Fruit fly (Drosophila melanogaster) whole organism, prepupa: ENCODE results near the gene CG42673.

ENCODE experiments used
- Blimp-1 ChIP-seq: fragments of 200-800 bp; sonication (Bioruptor generic); optimal IDR thresholded peaks from 3 replicates; lab custom pipeline; 2017; ENCODE audit warnings: missing biosample characterization, missing genetic modification characterization, mild to moderate bottlenecking, moderate library complexity, missing genetic modification reagents
- CG10669 ChIP-seq: fragments of 200-800 bp; sonication (Bioruptor generic); optimal IDR thresholded peaks from 3 replicates; lab custom pipeline; 2018; ENCODE audit warnings: missing biosample characterization, mild to moderate bottlenecking, missing genetic modification characterization, moderate library complexity
- CG11294 ChIP-seq: fragments of 200-800 bp; sonication (Bioruptor generic); IDR thresholded peaks from 2 replicates; pipeline ENCODE4 v1.3.6; 2022; ENCODE audit warnings: missing biosample characterization, missing genetic modification characterization
- CG11902 ChIP-seq: fragments of 200-800 bp; sonication (Bioruptor generic); optimal IDR thresholded peaks from 3 replicates; lab custom pipeline; 2016; ENCODE audit warnings: missing biosample characterization, missing genetic modification characterization
- CG1621 ChIP-seq: fragments of 200-800 bp; sonication (Bioruptor generic); optimal IDR thresholded peaks from 3 replicates; lab custom pipeline; 2018; ENCODE audit warnings: missing biosample characterization, mild to moderate bottlenecking, missing genetic modification characterization
- CG16779 ChIP-seq: fragments of 200-800 bp; sonication (Bioruptor generic); optimal IDR thresholded peaks from 3 replicates; lab custom pipeline; 2017; ENCODE audit warnings: missing biosample characterization, mild to moderate bottlenecking, missing genetic modification characterization
- CG3032 ChIP-seq: fragments of 200-800 bp; optimal IDR thresholded peaks from 2 replicates; lab custom pipeline; 2019; ENCODE audit warnings: missing biosample characterization, mild to moderate bottlenecking, missing genetic modification characterization, moderate library complexity
- CG31627 ChIP-seq: fragments of 200-800 bp; sonication (Bioruptor generic); optimal IDR thresholded peaks from 3 replicates; lab custom pipeline; 2016; ENCODE audit warnings: missing biosample characterization, missing genetic modification characterization
- CG32006 ChIP-seq: fragments of 200-800 bp; sonication (Bioruptor generic); optimal IDR thresholded peaks from 3 replicates; lab custom pipeline; 2017; ENCODE audit warnings: missing biosample characterization, mild to moderate bottlenecking, missing genetic modification characterization
- CG34406 ChIP-seq: fragments of 200-800 bp; sonication (Bioruptor generic); optimal IDR thresholded peaks from 3 replicates; lab custom pipeline; 2016; ENCODE audit warnings: missing biosample characterization, missing genetic modification characterization
- CG3919 ChIP-seq: fragments of 200-800 bp; sonication (Bioruptor generic); optimal IDR thresholded peaks from 3 replicates; lab custom pipeline; 2016; ENCODE audit warnings: missing biosample characterization, missing genetic modification characterization
- CG4318 ChIP-seq: fragments of 200-800 bp; sonication (Bioruptor generic); optimal IDR thresholded peaks from 3 replicates; lab custom pipeline; 2017; ENCODE audit warnings: missing biosample characterization, mild to moderate bottlenecking, missing genetic modification characterization
- CG6163 ChIP-seq: fragments of 200-800 bp; sonication (Bioruptor generic); IDR thresholded peaks from 3 replicates; pipeline ENCODE4 v1.3.6; 2022; ENCODE audit warnings: missing biosample characterization, missing genetic modification characterization
- CG6276 ChIP-seq: fragments of 200-800 bp; sonication (Bioruptor generic); optimal IDR thresholded peaks from 2 replicates; lab custom pipeline; 2017; ENCODE audit warnings: missing biosample characterization, mild to moderate bottlenecking, missing genetic modification characterization
- CG6808 ChIP-seq: fragments of 200-800 bp; sonication (Bioruptor generic); optimal IDR thresholded peaks from 3 replicates; lab custom pipeline; 2017; ENCODE audit warnings: missing biosample characterization, missing genetic modification characterization, mild to moderate bottlenecking, moderate library complexity, missing genetic modification reagents
- CG6854 ChIP-seq: fragments of 200-800 bp; sonication (Bioruptor generic); optimal IDR thresholded peaks from 2 replicates; lab custom pipeline; 2017; ENCODE audit warnings: missing biosample characterization, mild to moderate bottlenecking, missing genetic modification characterization
- CG8319 ChIP-seq: fragments of 200-800 bp; sonication (Bioruptor generic); optimal IDR thresholded peaks from 3 replicates; lab custom pipeline; 2016; ENCODE audit warnings: missing biosample characterization, missing genetic modification characterization
- CG8632 ChIP-seq: fragments of 200-800 bp; sonication (Bioruptor generic); optimal IDR thresholded peaks from 3 replicates; lab custom pipeline; 2016; ENCODE audit warnings: missing biosample characterization, missing genetic modification characterization
- CG9139 ChIP-seq: fragments of 200-800 bp; sonication (Bioruptor generic); optimal IDR thresholded peaks from 3 replicates; lab custom pipeline; 2017; ENCODE audit warnings: missing biosample characterization, mild to moderate bottlenecking, missing genetic modification characterization
- Eip75B ChIP-seq: fragments of 200-800 bp; sonication (Bioruptor generic); optimal IDR thresholded peaks from 3 replicates; lab custom pipeline; 2016; ENCODE audit warnings: missing biosample characterization, missing genetic modification characterization
- Eip78C ChIP-seq: fragments of 200-800 bp; sonication (Bioruptor generic); peaks from one replicate; lab custom pipeline; 2016; ENCODE audit warnings: missing biosample characterization, missing genetic modification characterization
- Ets96B ChIP-seq: fragments of 200-800 bp; optimal IDR thresholded peaks from 2 replicates; lab custom pipeline; 2019; ENCODE audit warnings: missing biosample characterization, mild to moderate bottlenecking, missing genetic modification characterization, moderate library complexity
- Gug ChIP-seq: fragments of 200-800 bp; sonication (Bioruptor generic); IDR thresholded peaks from 2 replicates; pipeline ENCODE4 v1.3.6; 2022; ENCODE audit warnings: missing biosample characterization, missing genetic modification characterization
- Hr38 ChIP-seq: sonication (Bioruptor generic); optimal IDR thresholded peaks from 2 replicates; lab custom pipeline; 2016; ENCODE audit warnings: missing biosample characterization, missing genetic modification characterization
- Hr4 ChIP-seq: fragments of 200-800 bp; sonication (Bioruptor generic); optimal IDR thresholded peaks from 3 replicates; lab custom pipeline; 2016; ENCODE audit warnings: missing biosample characterization, missing genetic modification characterization
- Lpt ChIP-seq: fragments of 200-800 bp; sonication (Bioruptor generic); optimal IDR thresholded peaks from 3 replicates; lab custom pipeline; 2016; ENCODE audit warnings: missing biosample characterization, missing genetic modification characterization
- Sox102F ChIP-seq: fragments of 200-800 bp; sonication (Bioruptor generic); optimal IDR thresholded peaks from 2 replicates; lab custom pipeline; 2016; ENCODE audit warnings: missing biosample characterization, mild to moderate bottlenecking, missing genetic modification characterization
- Sox15 ChIP-seq: fragments of 200-800 bp; sonication (Bioruptor generic); optimal IDR thresholded peaks from 3 replicates; lab custom pipeline; 2016; ENCODE audit warnings: missing biosample characterization, missing genetic modification characterization
- achi ChIP-seq: fragments of 200-800 bp; sonication (Bioruptor generic); optimal IDR thresholded peaks from 3 replicates; lab custom pipeline; 2016; ENCODE audit warnings: missing biosample characterization, missing genetic modification characterization
- acj6 ChIP-seq: fragments of 200-800 bp; sonication (Bioruptor generic); optimal IDR thresholded peaks from 3 replicates; lab custom pipeline; 2016; ENCODE audit warnings: missing biosample characterization, missing genetic modification characterization
- dac ChIP-seq: fragments of 200-800 bp; sonication (Bioruptor generic); optimal IDR thresholded peaks from 2 replicates; lab custom pipeline; 2017; ENCODE audit warnings: missing biosample characterization, mild to moderate bottlenecking, missing genetic modification characterization
- dsx ChIP-seq: fragments of 200-800 bp; optimal IDR thresholded peaks from 3 replicates; lab custom pipeline; 2019; ENCODE audit warnings: missing biosample characterization, mild to moderate bottlenecking, missing genetic modification characterization, moderate library complexity; ENCODE audit not compliant: poor library complexity, severe bottlenecking
- esn ChIP-seq: fragments of 200-800 bp; sonication (Bioruptor generic); optimal IDR thresholded peaks from 2 replicates; lab custom pipeline; 2016; ENCODE audit warnings: missing biosample characterization, mild to moderate bottlenecking, missing genetic modification characterization, moderate library complexity
- fd59A ChIP-seq: fragments of 200-800 bp; sonication (Bioruptor generic); optimal IDR thresholded peaks from 2 replicates; lab custom pipeline; 2017; ENCODE audit warnings: missing biosample characterization, mild to moderate bottlenecking, missing genetic modification characterization, missing genetic modification reagents
- fd85E ChIP-seq: fragments of 200-800 bp; sonication (Bioruptor generic); optimal IDR thresholded peaks from 3 replicates; lab custom pipeline; 2016; ENCODE audit warnings: missing biosample characterization, missing genetic modification characterization
- fkh ChIP-seq: fragments of 200-800 bp; sonication (Bioruptor generic); optimal IDR thresholded peaks from 3 replicates; lab custom pipeline; 2017; ENCODE audit warnings: missing biosample characterization, mild to moderate bottlenecking, missing genetic modification characterization, moderate library complexity
- net ChIP-seq: fragments of 200-800 bp; sonication (Bioruptor generic); optimal IDR thresholded peaks from 3 replicates; lab custom pipeline; 2016; ENCODE audit warnings: missing biosample characterization, missing genetic modification characterization
- pdm3 ChIP-seq: fragments of 200-800 bp; sonication (Bioruptor generic); optimal IDR thresholded peaks from 3 replicates; lab custom pipeline; 2016; ENCODE audit warnings: missing biosample characterization, missing genetic modification characterization
- ss ChIP-seq, 2 experiments: fragments of 200-800 bp; sonication (Bioruptor generic); optimal IDR thresholded peaks; 2 replicates in 1 of 2; 3 replicates in 1 of 2; lab custom pipeline; 2017 to 2018; ENCODE audit warnings: mild to moderate bottlenecking in 2 of 2, missing biosample characterization in 2 of 2, missing genetic modification characterization in 2 of 2, moderate library complexity in 1 of 2
- svp ChIP-seq: fragments of 200-800 bp; sonication (Bioruptor generic); peaks from one replicate; lab custom pipeline; 2016; ENCODE audit warnings: missing biosample characterization, missing genetic modification characterization
- topi ChIP-seq: fragments of 200-800 bp; sonication (Bioruptor generic); optimal IDR thresholded peaks from 3 replicates; lab custom pipeline; 2016; ENCODE audit warnings: missing biosample characterization, missing genetic modification characterization
- vri ChIP-seq: fragments of 200-800 bp; sonication (Bioruptor generic); optimal IDR thresholded peaks from 3 replicates; lab custom pipeline; 2016; ENCODE audit warnings: missing biosample characterization, mild to moderate bottlenecking, missing genetic modification characterization

Gene CG42673

dm6 chr3L:9505007-9505712 is 41.9 kb upstream of the CG42673 start, which contains the start of gene path:
Gene path, minus strand, starts transcription at chr3L:9505328.
- TF ChIP-seq Sox102F (GFP tag; lab: Kevin White, UChicago), result no peak
- no peak for TF ChIP-seq CG8319 (GFP tag; lab: Kevin White, UChicago)
- peak; percentile 77 for TF ChIP-seq svp (GFP tag; lab: Kevin White, UChicago)
- peak; percentile 7 for TF ChIP-seq CG34406
- peak; percentile 45 for TF ChIP-seq esn (GFP tag; lab: Kevin White, UChicago)
- TF ChIP-seq CG31627 (GFP tag; lab: Kevin White, UChicago), result no peak
- no peak for TF ChIP-seq CG6163
- no peak for TF ChIP-seq Eip75B (GFP tag; lab: Kevin White, UChicago)
- TF ChIP-seq fd59A (GFP tag; lab: Kevin White, UChicago), result no peak
- peak; percentile 59 for TF ChIP-seq Ets96B (tag; lab: Kevin White, UChicago)
- TF ChIP-seq Hr38 (GFP tag; lab: Kevin White, UChicago), result no peak
- no peak for TF ChIP-seq CG16779 (tag; lab: Kevin White, UChicago)
- TF ChIP-seq CG8632, result peak; percentile 38
- TF ChIP-seq Eip78C (GFP tag; lab: Kevin White, UChicago), result peak; percentile 78
- TF ChIP-seq CG3032 (tag; lab: Kevin White, UChicago), result peak; percentile 62
- TF ChIP-seq Blimp-1, result no peak
- no peak for TF ChIP-seq Sox15 (GFP tag; lab: Kevin White, UChicago)
- TF ChIP-seq CG6276, result peak; percentile 40
- peak; percentile 53 for TF ChIP-seq vri
- no peak for TF ChIP-seq Lpt (GFP tag; lab: Kevin White, UChicago)
- TF ChIP-seq CG6808, result peak; percentile 19
- TF ChIP-seq CG11294 (GFP tag; lab: Robert Waterston, UW), result no peak
- peak; percentile 52 for TF ChIP-seq CG32006 (GFP tag; lab: Kevin White, UChicago)
- peak; percentile 16 for TF ChIP-seq achi
- peak; percentile 4 to 9 for TF ChIP-seq ss (GFP tag; optimal IDR thresholded peaks at IDR 0.05; lab: Kevin White, UChicago)
- peak; percentile 12 for TF ChIP-seq Hr4
- peak; percentile 9 for TF ChIP-seq acj6 (GFP tag; lab: Kevin White, UChicago)
- peak; percentile 17 for TF ChIP-seq fkh (GFP tag; lab: Kevin White, UChicago)
- no peak for TF ChIP-seq net
- TF ChIP-seq CG9139, result peak; percentile 27
- TF ChIP-seq CG6854 (GFP tag; lab: Kevin White, UChicago), result peak; percentile 30
- peak; percentile 6 for TF ChIP-seq CG10669 (GFP tag; lab: Kevin White, UChicago)
- TF ChIP-seq CG3919 (GFP tag; lab: Kevin White, UChicago), result peak; percentile 32
- TF ChIP-seq dsx (GFP tag; lab: Kevin White, UChicago), result peak; percentile 3
- no peak for TF ChIP-seq topi (GFP tag; lab: Kevin White, UChicago)
- TF ChIP-seq Gug (GFP tag; lab: Robert Waterston, UW), result no peak

DNA sequence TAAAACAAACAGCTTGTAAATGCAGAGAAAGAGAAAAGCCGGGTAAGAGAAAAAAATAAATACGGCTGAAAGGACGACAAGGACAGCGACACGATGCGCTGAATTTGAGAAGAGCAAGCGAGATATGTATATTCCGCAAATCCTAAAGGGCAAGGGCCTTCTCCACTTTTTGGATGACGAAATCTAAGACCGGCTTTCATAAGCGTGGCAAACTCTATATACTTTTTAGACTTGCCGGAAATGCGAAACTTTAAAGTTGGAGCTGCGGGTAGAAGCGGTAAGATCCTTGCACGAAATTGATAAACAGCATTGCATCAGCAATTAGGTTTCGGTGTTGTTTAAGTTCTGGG is 41.3 kb upstream of the CG42673 start:
- TF ChIP-seq CG1621 (tag; lab: Kevin White, UChicago) (peak; percentile 48), fd59A (GFP tag; lab: Kevin White, UChicago) (no peak), vri (peak; percentile 54)

- TF ChIP-seq Gug (GFP tag; lab: Robert Waterston, UW), result no peak
- no peak for TF ChIP-seq CG10669 (GFP tag; lab: Kevin White, UChicago)
- TF ChIP-seq Blimp-1, result no peak
- no peak for TF ChIP-seq Eip78C (GFP tag; lab: Kevin White, UChicago)
- no peak for TF ChIP-seq pdm3 (GFP tag; lab: Kevin White, UChicago)
- TF ChIP-seq CG6163, result no peak
- no peak for TF ChIP-seq Sox15 (GFP tag; lab: Kevin White, UChicago)
- TF ChIP-seq CG6276, result no peak
- TF ChIP-seq CG6808, result no peak
- no peak for TF ChIP-seq fd85E (GFP tag; lab: Kevin White, UChicago)
- TF ChIP-seq CG31627 (GFP tag; lab: Kevin White, UChicago), result no peak
- TF ChIP-seq CG4318, result no peak
- no peak for TF ChIP-seq esn (GFP tag; lab: Kevin White, UChicago)
- TF ChIP-seq Ets96B (tag; lab: Kevin White, UChicago), result no peak
- no peak for TF ChIP-seq dac (GFP tag; lab: Kevin White, UChicago)
- TF ChIP-seq CG32006 (GFP tag; lab: Kevin White, UChicago), result no peak
- TF ChIP-seq CG11902 (GFP tag; lab: Kevin White, UChicago), result no peak
- TF ChIP-seq topi (GFP tag; lab: Kevin White, UChicago), result no peak
- TF ChIP-seq Eip75B (GFP tag; lab: Kevin White, UChicago), result no peak
- TF ChIP-seq CG16779 (tag; lab: Kevin White, UChicago), result no peak
These were observed 40.6 kb upstream of the CG42673 start for dm6 chr3L:9506421-9506820.
